Fruit fly (Drosophila melanogaster): ENCODE data around the gene CG42337.
A peak's percentile ranks its signal among the peaks of the same experiment; 100 is the strongest.

CG42337 gene

DNA sequence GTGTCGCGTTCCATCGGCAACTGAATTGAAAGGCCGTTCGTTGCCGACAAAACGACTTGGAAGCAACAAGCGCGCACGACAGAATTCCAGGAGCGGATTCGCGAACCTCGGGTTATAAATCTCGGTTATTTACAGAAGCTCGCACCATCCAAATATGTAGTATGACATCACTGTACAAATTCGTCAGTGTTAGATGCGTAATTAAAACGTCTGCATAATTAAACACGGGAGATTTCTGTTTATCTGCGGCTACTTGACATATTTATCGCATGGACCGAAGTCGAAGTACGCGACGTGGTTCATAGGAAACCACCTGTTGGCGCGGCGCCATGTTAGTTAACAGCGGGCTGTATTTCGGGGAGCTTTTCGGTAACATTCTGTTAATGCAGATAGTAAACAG lies 21.3 kb downstream of the CG42337 start, which contains the start of gene Ac78C (continued):
- TF ChIP-seq odd (GFP tag; optimal IDR thresholded peaks at IDR 0.05) (peak; percentile 73), CG17568 (GFP tag; optimal IDR thresholded peaks at IDR 0.05) (peak; percentile 84), chn (GFP tag; optimal IDR thresholded peaks at IDR 0.05) (peak; percentile 69), Hr78 (GFP tag; optimal IDR thresholded peaks at IDR 0.05) (no peak), CG8089 (GFP tag; optimal IDR thresholded peaks at IDR 0.05) (peak; percentile 77), CG18011 (GFP tag; optimal IDR thresholded peaks at IDR 0.05) (peak; percentile 76), ac (GFP tag; optimal IDR thresholded peaks at IDR 0.05) (no peak), CG11398 (GFP tag; optimal IDR thresholded peaks at IDR 0.05) (peak; percentile 58), CG13624 (GFP tag; optimal IDR thresholded peaks at IDR 0.05) (peak; percentile 96), CG17328 (GFP tag; IDR thresholded peaks at IDR 0.05) (peak; percentile 72), CG10565 (GFP tag; optimal IDR thresholded peaks at IDR 0.05) (no peak), bbx (GFP tag; IDR thresholded peaks at IDR 0.05; ENCODE audit: partially characterized antibody) (peak; percentile 48; the same call in 1 of the 2 replicates), CG16779 (GFP tag; IDR thresholded peaks at IDR 0.05) (peak; percentile 93), nau (GFP tag; optimal IDR thresholded peaks at IDR 0.05) (peak; percentile 82), GATAe (GFP tag; conservative IDR thresholded peaks at IDR 0.05) (peak; percentile 40; the same call in 1 of the 2 replicates), psq (GFP tag; optimal IDR thresholded peaks at IDR 0.05) (peak; percentile 18), CG2116 (GFP tag; optimal IDR thresholded peaks at IDR 0.05) (no peak), HmgD (GFP tag; optimal IDR thresholded peaks at IDR 0.05) (peak; percentile 65), CG13424 (tag; optimal IDR thresholded peaks at IDR 0.05) (peak; percentile 87), CG6683 (GFP tag; optimal IDR thresholded peaks at IDR 0.05) (peak; percentile 86), Antp (GFP tag; optimal IDR thresholded peaks at IDR 0.05) (peak; percentile 95), Scr (GFP tag; IDR thresholded peaks at IDR 0.05; ENCODE audit: partially characterized antibody) (peak; percentile 45), croc (GFP tag; conservative IDR thresholded peaks at IDR 0.05) (peak; percentile 51; the same call in 2 of the 3 replicates), D (optimal IDR thresholded peaks at IDR 0.05) (no peak), D (GFP tag; optimal IDR thresholded peaks at IDR 0.05) (peak; percentile 33), CG12659 (GFP tag; optimal IDR thresholded peaks at IDR 0.05) (peak; percentile 72), CG6654 (GFP tag; optimal IDR thresholded peaks at IDR 0.05) (peak; percentile 61), exex (tag; optimal IDR thresholded peaks at IDR 0.05) (peak; percentile 72), esg (GFP tag; conservative IDR thresholded peaks at IDR 0.05) (peak; percentile 71), btn (GFP tag; optimal IDR thresholded peaks at IDR 0.05) (peak; percentile 77), CG10209 (GFP tag; optimal IDR thresholded peaks at IDR 0.05) (peak; percentile 72), CG13296 (GFP tag; optimal IDR thresholded peaks at IDR 0.05) (peak; percentile 96), sna (GFP tag; IDR thresholded peaks at IDR 0.05; ENCODE audit: partially characterized antibody) (no peak), gem (tag; optimal IDR thresholded peaks at IDR 0.05) (peak; percentile 83), CG5180 (GFP tag; optimal IDR thresholded peaks at IDR 0.05) (peak; percentile 93), CG9609 (GFP tag; optimal IDR thresholded peaks at IDR 0.05) (peak; percentile 82), CG9727 (GFP tag; optimal IDR thresholded peaks at IDR 0.05) (peak; percentile 14), wor (GFP tag; IDR thresholded peaks at IDR 0.05) (peak; percentile 49; the same call in 1 of the 2 replicates), CG34422 (GFP tag; IDR thresholded peaks at IDR 0.05) (peak; percentile 89), Nf-YA (GFP tag; IDR thresholded peaks at IDR 0.05) (peak; percentile 85), pb (GFP tag; optimal IDR thresholded peaks at IDR 0.05) (peak; percentile 90), CG15601 (tag; optimal IDR thresholded peaks at IDR 0.05) (peak; percentile 99), Hey (tag; optimal IDR thresholded peaks at IDR 0.05) (peak; percentile 82), row (GFP tag; IDR thresholded peaks at IDR 0.05) (peak; percentile 86), NK7.1 (GFP tag; optimal IDR thresholded peaks at IDR 0.05) (peak; percentile 83), dmrt11E (tag; optimal IDR thresholded peaks at IDR 0.05) (no peak), trem (tag; optimal IDR thresholded peaks at IDR 0.05) (no peak), Mrtf (GFP tag; IDR thresholded peaks at IDR 0.05) (peak; percentile 87), CG11247 (GFP tag; IDR thresholded peaks at IDR 0.05) (peak; percentile 86), Gsc (GFP tag; IDR thresholded peaks at IDR 0.05) (0 out of 2 replicates have a peak, but pooled peaks have one; percentile 32)

Data from whole organism, embryonic.